Worm (Caenorhabditis elegans): ENCODE results near the gene R08A2.5.

Gene R08A2.5

ce11 chrV:14696604-14697307 lies 15.7 kb upstream of the R08A2.5 start, which contains the start of gene unc-112:
Gene unc-112, minus strand, starts transcription at chrV:14696654.
- TF ChIP-seq rnt-1 (tag; optimal IDR thresholded peaks at IDR 0.05) (peak; percentile 93), ama-1 (optimal IDR thresholded peaks at IDR 0.05) (no peak), lin-11 (tag; optimal IDR thresholded peaks at IDR 0.05) (no peak), pha-2 (tag; optimal IDR thresholded peaks at IDR 0.05) (no peak), ceh-34 (tag; optimal IDR thresholded peaks at IDR 0.05) (peak; percentile 93), madf-2 (tag; optimal IDR thresholded peaks at IDR 0.05) (no peak), sox-2 (GFP tag; IDR thresholded peaks at IDR 0.05) (no peak), odd-2 (tag; optimal IDR thresholded peaks at IDR 0.05) (no peak), elt-2 (tag; optimal IDR thresholded peaks at IDR 0.05) (no peak), hlh-15 (tag; optimal IDR thresholded peaks at IDR 0.05) (no peak), ceh-2 (tag; optimal IDR thresholded peaks at IDR 0.05) (peak; percentile 68), K09A11.1 (tag; optimal IDR thresholded peaks at IDR 0.05; ENCODE audit: insufficient read depth) (peak; percentile 27), syd-9 (tag; optimal IDR thresholded peaks at IDR 0.05) (peak; percentile 80), hlh-8 (tag; optimal IDR thresholded peaks at IDR 0.05) (peak; percentile 29), ceh-9 (tag; optimal IDR thresholded peaks at IDR 0.05) (no peak), dve-1 (tag; optimal IDR thresholded peaks at IDR 0.05) (no peak), ceh-48 (tag; optimal IDR thresholded peaks at IDR 0.05) (peak; percentile 3), K02D7.2 (tag; optimal IDR thresholded peaks at IDR 0.05) (no peak), lim-6 (tag; optimal IDR thresholded peaks at IDR 0.05) (no peak), nhr-232 (tag; optimal IDR thresholded peaks at IDR 0.05) (no peak), fkh-10 (GFP tag; optimal IDR thresholded peaks at IDR 0.05) (no peak), unc-3 (GFP tag; conservative IDR thresholded peaks at IDR 0.05) (no peak), unc-3 (tag; optimal IDR thresholded peaks at IDR 0.05) (no peak), pag-3 (tag; optimal IDR thresholded peaks at IDR 0.05; ENCODE audit: borderline replicate concordance) (no peak), ceh-45 (GFP tag; IDR thresholded peaks at IDR 0.05) (no peak), pqm-1 (tag; optimal IDR thresholded peaks at IDR 0.05) (no peak), nhr-11 (tag; optimal IDR thresholded peaks at IDR 0.05) (no peak), sox-4 (tag; optimal IDR thresholded peaks at IDR 0.05) (no peak), zip-5 (tag; optimal IDR thresholded peaks at IDR 0.05) (no peak), che-1 (tag; optimal IDR thresholded peaks at IDR 0.05) (peak; percentile 32), gmeb-2 (tag; optimal IDR thresholded peaks at IDR 0.05) (no peak), ceh-22 (tag; optimal IDR thresholded peaks at IDR 0.05) (no peak), npax-4 (tag; optimal IDR thresholded peaks at IDR 0.05) (no peak), tbx-2 (tag; optimal IDR thresholded peaks at IDR 0.05) (peak; percentile 93), fkh-6 (tag; optimal IDR thresholded peaks at IDR 0.05) (peak; percentile 58), pax-1 (tag; optimal IDR thresholded peaks at IDR 0.05) (peak; percentile 22), nfya-1 (tag; optimal IDR thresholded peaks at IDR 0.05) (peak; percentile 93), ceh-30 (tag; optimal IDR thresholded peaks at IDR 0.05) (peak; percentile 81), ets-4 (tag; optimal IDR thresholded peaks at IDR 0.05) (peak; percentile 53), ceh-24 (tag; optimal IDR thresholded peaks at IDR 0.05) (no peak), ceh-19 (GFP tag; optimal IDR thresholded peaks at IDR 0.05) (peak; percentile 67), C38D4.7 (GFP tag; optimal IDR thresholded peaks at IDR 0.05) (peak; percentile 6), F13H6.1 (tag; optimal IDR thresholded peaks at IDR 0.05) (peak; percentile 79), Y22D7AL.16 (tag; optimal IDR thresholded peaks at IDR 0.05) (no peak), ceh-31 (tag; optimal IDR thresholded peaks at IDR 0.05) (peak; percentile 91), C08G9.2 (tag; optimal IDR thresholded peaks at IDR 0.05) (peak; percentile 74), ceh-6 (GFP tag; optimal IDR thresholded peaks at IDR 0.05) (peak; percentile 20), ttx-3 (tag; optimal IDR thresholded peaks at IDR 0.05) (no peak), pros-1 (tag; optimal IDR thresholded peaks at IDR 0.05) (peak; percentile 32), ceh-14 (tag; optimal IDR thresholded peaks at IDR 0.05) (peak; percentile 51), mec-3 (tag; optimal IDR thresholded peaks at IDR 0.05; ENCODE audit: borderline replicate concordance) (no peak), T23F11.4 (GFP tag; optimal IDR thresholded peaks at IDR 0.05) (no peak), pat-9 (tag; optimal IDR thresholded peaks at IDR 0.05) (peak; percentile 66)
